Fruit fly (Drosophila melanogaster) whole organism, embryonic: ENCODE results near the gene BORCS6.

ENCODE experiments used
- CG10321 ChIP-seq: fragments of 200-800 bp; sonication (Bioruptor generic); IDR thresholded peaks from 2 replicates; pipeline ENCODE4 v1.3.6; 2022; ENCODE audit warnings: missing biosample characterization, missing genetic modification characterization
- CG11398 ChIP-seq: fragments of 200-800 bp; sonication (Bioruptor generic); optimal IDR thresholded peaks from 2 replicates; lab custom pipeline; 2016; ENCODE audit warnings: missing biosample characterization, missing genetic modification characterization
- CG12299 ChIP-seq: fragments of 200-800 bp; sonication (Bioruptor generic); optimal IDR thresholded peaks from 2 replicates; lab custom pipeline; 2018; ENCODE audit warnings: missing biosample characterization, mild to moderate bottlenecking, missing genetic modification characterization
- CG12659 ChIP-seq: fragments of 200-800 bp; sonication (Bioruptor generic); optimal IDR thresholded peaks from 3 replicates; lab custom pipeline; 2017; ENCODE audit warnings: mild to moderate bottlenecking, missing biosample characterization, missing genetic modification reagents, missing genetic modification characterization
- CG13123 ChIP-seq: fragments of 200-800 bp; sonication (Bioruptor generic); optimal IDR thresholded peaks from 2 replicates; lab custom pipeline; 2016; ENCODE audit warnings: missing biosample characterization, missing genetic modification characterization
- CG14441 ChIP-seq: fragments of 200-800 bp; sonication (Bioruptor generic); IDR thresholded peaks from 2 replicates; pipeline ENCODE4 v1.3.6; 2022; ENCODE audit warnings: missing biosample characterization, missing genetic modification characterization
- CG14965 ChIP-seq: fragments of 200-800 bp; sonication (Bioruptor generic); optimal IDR thresholded peaks from 2 replicates; lab custom pipeline; 2016; ENCODE audit warnings: missing biosample characterization, missing genetic modification characterization, borderline replicate concordance
- CG1603 ChIP-seq: fragments of 200-800 bp; sonication (Bioruptor generic); optimal IDR thresholded peaks from 2 replicates; lab custom pipeline; 2019; ENCODE audit warnings: missing biosample characterization, mild to moderate bottlenecking, missing genetic modification characterization, moderate library complexity
- CG18011 ChIP-seq: fragments of 200-800 bp; sonication (Bioruptor generic); optimal IDR thresholded peaks from 2 replicates; lab custom pipeline; 2017; ENCODE audit warnings: missing biosample characterization, missing genetic modification characterization, mild to moderate bottlenecking, moderate library complexity, missing genotype
- CG3838 ChIP-seq: fragments of 200-800 bp; sonication (Bioruptor generic); optimal IDR thresholded peaks from 3 replicates; lab custom pipeline; 2016; ENCODE audit warnings: missing biosample characterization, missing genetic modification characterization
- CG5180 ChIP-seq: fragments of 200-800 bp; sonication (Bioruptor generic); optimal IDR thresholded peaks from 3 replicates; lab custom pipeline; 2017; ENCODE audit warnings: missing biosample characterization, missing genetic modification characterization, mild to moderate bottlenecking, moderate library complexity, missing genetic modification reagents
- CG9609 ChIP-seq: fragments of 200-800 bp; sonication (Bioruptor generic); optimal IDR thresholded peaks from 3 replicates; lab custom pipeline; 2016; ENCODE audit warnings: missing biosample characterization, missing genetic modification characterization
- CG9932 ChIP-seq: fragments of 200-800 bp; sonication (Bioruptor generic); IDR thresholded peaks from 2 replicates; pipeline ENCODE4 v1.3.6; 2022; ENCODE audit warnings: missing biosample characterization, missing genetic modification characterization
- Dek ChIP-seq: fragments of 200-800 bp; sonication (Bioruptor generic); optimal IDR thresholded peaks from 3 replicates; lab custom pipeline; 2019; ENCODE audit warnings: missing biosample characterization, mild to moderate bottlenecking, missing genetic modification characterization, moderate library complexity
- Dip2 ChIP-seq: fragments of 200-800 bp; sonication (Bioruptor generic); IDR thresholded peaks from 2 replicates; pipeline ENCODE4 v1.3.6; 2022; ENCODE audit warnings: missing biosample characterization, missing genetic modification characterization
- Doc2 ChIP-seq: fragments of 200-800 bp; sonication (Bioruptor generic); IDR thresholded peaks from 2 replicates; pipeline ENCODE4 v1.3.6; 2022; ENCODE audit warnings: missing biosample characterization, missing genetic modification characterization
- Dref ChIP-seq: fragments of 200-800 bp; sonication (Bioruptor generic); IDR thresholded peaks from 2 replicates; pipeline ENCODE4 v1.3.6; 2022; ENCODE audit warnings: missing biosample characterization, missing genetic modification characterization
- Fer2 ChIP-seq: fragments of 200-800 bp; sonication (Bioruptor generic); optimal IDR thresholded peaks from 2 replicates; lab custom pipeline; 2018; ENCODE audit warnings: missing biosample characterization, mild to moderate bottlenecking, missing genetic modification characterization, moderate library complexity
- Hmr ChIP-seq: fragments of 200-800 bp; sonication (Bioruptor generic); optimal IDR thresholded peaks from 3 replicates; lab custom pipeline; 2017; ENCODE audit warnings: mild to moderate bottlenecking, missing biosample characterization, missing genetic modification reagents, missing genetic modification characterization
- Hmx ChIP-seq: fragments of 200-800 bp; sonication (Bioruptor generic); optimal IDR thresholded peaks from 2 replicates; lab custom pipeline; 2016; ENCODE audit warnings: missing biosample characterization, missing genetic modification characterization
- Hr51 ChIP-seq, 2 experiments: fragments of 200-800 bp; sonication (Bioruptor generic); optimal IDR thresholded peaks; 2 replicates in 1 of 2; 3 replicates in 1 of 2; lab custom pipeline; 2016 to 2018; ENCODE audit warnings: missing biosample characterization in 2 of 2, missing genetic modification characterization in 2 of 2, mild to moderate bottlenecking in 1 of 2, moderate library complexity in 1 of 2
- Hr78 ChIP-seq, 2 experiments: fragments of 200-800 bp in 1 of 2; fragments of >200 bp in 1 of 2; sonication (Bioruptor generic) in 1 of 2; optimal IDR thresholded peaks; 2 replicates each; lab custom pipeline; 2017 to 2019; ENCODE audit warnings: missing biosample characterization in 2 of 2, missing genetic modification characterization in 2 of 2, mild to moderate bottlenecking in 1 of 2, moderate library complexity in 1 of 2
- Jarid2 ChIP-seq: fragments of 200-800 bp; sonication (Bioruptor generic); optimal IDR thresholded peaks from 3 replicates; lab custom pipeline; 2017; ENCODE audit warnings: mild to moderate bottlenecking, missing biosample characterization, missing genetic modification reagents, missing genetic modification characterization
- MTF-1 ChIP-seq: fragments of 200-800 bp; sonication (Bioruptor generic); optimal IDR thresholded peaks from 2 replicates; lab custom pipeline; 2018; ENCODE audit warnings: missing biosample characterization, mild to moderate bottlenecking, missing genetic modification characterization, borderline replicate concordance
- Myb ChIP-seq: fragments of 200-800 bp; sonication (Bioruptor generic); optimal IDR thresholded peaks from 2 replicates; lab custom pipeline; 2016; ENCODE audit warnings: missing biosample characterization, missing genetic modification characterization
- NK7.1 ChIP-seq: fragments of 200-800 bp; sonication (Bioruptor generic); optimal IDR thresholded peaks from 3 replicates; lab custom pipeline; 2016; ENCODE audit warnings: missing biosample characterization, missing genetic modification characterization
- Nf-YB ChIP-seq: fragments of 200-800 bp; sonication (Bioruptor generic); optimal IDR thresholded peaks from 3 replicates; lab custom pipeline; 2019; ENCODE audit warnings: missing biosample characterization, mild to moderate bottlenecking, missing genetic modification characterization, moderate library complexity
- Oli ChIP-seq: fragments of 200-800 bp; sonication (Bioruptor generic); optimal IDR thresholded peaks from 2 replicates; lab custom pipeline; 2018; ENCODE audit warnings: missing biosample characterization, mild to moderate bottlenecking, missing genetic modification characterization, moderate library complexity
- Side ChIP-seq: fragments of 200-800 bp; sonication (Bioruptor generic); optimal IDR thresholded peaks from 2 replicates; lab custom pipeline; 2016; ENCODE audit warnings: missing biosample characterization, missing genetic modification characterization
- Tbp ChIP-seq: fragments of >200 bp; optimal IDR thresholded peaks from 2 replicates; lab custom pipeline; 2018; ENCODE audit warnings: missing biosample characterization, missing genetic modification characterization
- az2 ChIP-seq: fragments of 200-800 bp; sonication (Bioruptor generic); optimal IDR thresholded peaks from 3 replicates; lab custom pipeline; 2016; ENCODE audit warnings: missing biosample characterization, missing genetic modification characterization
- bowl ChIP-seq: fragments of 200-800 bp; sonication (Bioruptor generic); IDR thresholded peaks from 2 replicates; pipeline ENCODE4 v1.3.6; 2022; ENCODE audit warnings: missing biosample characterization, missing genetic modification characterization
- dimm ChIP-seq: fragments of 200-800 bp; sonication (Bioruptor generic); IDR thresholded peaks from 2 replicates; pipeline ENCODE4 v1.3.6; 2022; ENCODE audit warnings: missing biosample characterization, missing genetic modification characterization
- esg ChIP-seq: fragments of 200-800 bp; sonication (Bioruptor generic); conservative IDR thresholded peaks from 2 replicates; pipeline ENCODE4 v1.3.6; 2022; ENCODE audit warnings: missing biosample characterization, missing genetic modification characterization
- ewg ChIP-seq: fragments of 200-800 bp; sonication (Bioruptor generic); optimal IDR thresholded peaks from 3 replicates; lab custom pipeline; 2017; ENCODE audit warnings: mild to moderate bottlenecking, missing biosample characterization, missing genetic modification reagents, missing genetic modification characterization
- gce ChIP-seq: fragments of 200-800 bp; sonication (Bioruptor generic); IDR thresholded peaks from 3 replicates; pipeline ENCODE4 v1.3.6; 2022; ENCODE audit warnings: missing biosample characterization, missing genetic modification characterization
- gem ChIP-seq: fragments of 200-800 bp; sonication (Bioruptor generic); optimal IDR thresholded peaks from 2 replicates; lab custom pipeline; 2019; ENCODE audit warnings: missing biosample characterization, mild to moderate bottlenecking, missing genetic modification characterization, moderate library complexity
- gt ChIP-seq: fragments of 200-800 bp; sonication (Bioruptor generic); IDR thresholded peaks from 2 replicates; pipeline ENCODE4 v1.3.6; 2022; ENCODE audit warnings: missing biosample characterization, missing genetic modification characterization
- jing ChIP-seq: fragments of 200-800 bp; sonication (Bioruptor generic); optimal IDR thresholded peaks from 2 replicates; lab custom pipeline; 2018; ENCODE audit warnings: missing biosample characterization, mild to moderate bottlenecking, missing genetic modification characterization
- knrl ChIP-seq: fragments of 200-800 bp; sonication (Bioruptor generic); IDR thresholded peaks from 3 replicates; pipeline ENCODE4 v1.3.6; 2022; ENCODE audit warnings: missing biosample characterization, missing genetic modification characterization; ENCODE audit not compliant: partially characterized antibody
- mirr ChIP-seq: fragments of 200-800 bp; sonication (Bioruptor generic); optimal IDR thresholded peaks from 3 replicates; lab custom pipeline; 2018; ENCODE audit warnings: missing biosample characterization, mild to moderate bottlenecking, missing genetic modification characterization
- mld ChIP-seq: fragments of 200-800 bp; sonication (Bioruptor generic); IDR thresholded peaks from 3 replicates; pipeline ENCODE4 v1.3.6; 2022; ENCODE audit warnings: missing biosample characterization, missing genetic modification characterization; ENCODE audit not compliant: partially characterized antibody
- nerfin-2 ChIP-seq: fragments of 200-800 bp; sonication (Bioruptor generic); IDR thresholded peaks from 2 replicates; pipeline ENCODE4 v1.3.6; 2022; ENCODE audit warnings: missing biosample characterization, missing genetic modification characterization; ENCODE audit not compliant: partially characterized antibody
- otp ChIP-seq: fragments of 200-800 bp; sonication (Bioruptor generic); IDR thresholded peaks from 3 replicates; pipeline ENCODE4, ENCODE4 v1.3.6; 2022; ENCODE audit warnings: missing biosample characterization, missing genetic modification characterization
- phol ChIP-seq: fragments of 200-800 bp; sonication (Bioruptor generic); optimal IDR thresholded peaks from 3 replicates; lab custom pipeline; 2018; ENCODE audit warnings: missing biosample characterization, mild to moderate bottlenecking, missing genetic modification characterization, moderate library complexity
- rib ChIP-seq: fragments of 200-800 bp; sonication (Bioruptor generic); IDR thresholded peaks from 2 replicates; pipeline ENCODE4 v1.3.6; 2022; ENCODE audit warnings: missing biosample characterization, missing genetic modification characterization
- shn ChIP-seq: fragments of 200-800 bp; sonication (Bioruptor generic); optimal IDR thresholded peaks from 3 replicates; lab custom pipeline; 2016; ENCODE audit warnings: missing biosample characterization, missing genetic modification characterization
- sima ChIP-seq: fragments of 200-800 bp; sonication (Bioruptor generic); optimal IDR thresholded peaks from 2 replicates; lab custom pipeline; 2016; ENCODE audit warnings: missing biosample characterization, missing genetic modification characterization
- trh ChIP-seq: fragments of 200-800 bp; sonication (Bioruptor generic); optimal IDR thresholded peaks from 2 replicates; lab custom pipeline; 2016; ENCODE audit warnings: missing biosample characterization, missing genetic modification characterization
- yki ChIP-seq: fragments of >200 bp; optimal IDR thresholded peaks from 3 replicates; lab custom pipeline; 2018
- zf30C ChIP-seq: fragments of 200-800 bp; sonication (Bioruptor generic); optimal IDR thresholded peaks from 3 replicates; lab custom pipeline; 2018; ENCODE audit warnings: missing biosample characterization, mild to moderate bottlenecking, missing genetic modification characterization

The BORCS6 gene

DNA sequence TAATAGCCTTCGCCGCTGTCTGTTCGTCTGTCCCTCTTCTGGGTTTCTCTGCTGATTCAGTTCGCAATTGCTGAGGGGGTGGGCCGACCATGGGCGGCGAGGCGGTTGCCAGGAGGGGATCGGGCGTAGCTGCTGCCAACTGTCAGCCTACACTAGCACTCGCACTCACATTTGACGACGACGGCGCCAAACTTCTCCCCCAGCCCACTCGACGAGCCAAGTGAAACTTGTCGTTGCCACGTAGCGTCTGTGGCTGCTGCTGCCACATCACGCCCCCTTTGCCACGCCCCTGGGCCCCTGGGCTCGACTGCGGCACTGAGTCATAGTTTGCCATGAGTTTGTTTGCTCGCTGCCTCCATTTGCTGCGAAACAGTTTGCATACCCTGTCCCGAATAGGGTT is 16.6 kb downstream of the BORCS6 start (continued):
- TF ChIP-seq CG11398: peak; percentile 23
- TF ChIP-seq esg (GFP tag; lab: Robert Waterston, UW): peak; percentile 63
- TF ChIP-seq CG5180 (GFP tag; lab: Kevin White, UChicago): no peak
- TF ChIP-seq Side (GFP tag; lab: Kevin White, UChicago): no peak
- peak; percentile 85 for TF ChIP-seq CG9932 (GFP tag; lab: Robert Waterston, UW)
- TF ChIP-seq gt (GFP tag; lab: Robert Waterston, UW): no peak
- peak; percentile 43; the same call in 1 of the 2 replicates for TF ChIP-seq bowl
- no peak for TF ChIP-seq CG3838
- TF ChIP-seq az2 (GFP tag; lab: Kevin White, UChicago): peak; percentile 4
- no peak for TF ChIP-seq ewg
- peak; percentile 40 for TF ChIP-seq CG9609
- no peak for TF ChIP-seq CG14965
- TF ChIP-seq CG12299 (tag; lab: Kevin White, UChicago): no peak
- TF ChIP-seq rib (GFP tag; lab: Robert Waterston, UW): 0 out of 2 replicates have a peak, but pooled peaks have one; percentile 44
- no peak for TF ChIP-seq jing (GFP tag; lab: Kevin White, UChicago)
- no peak for TF ChIP-seq Tbp
- TF ChIP-seq gce (GFP tag; lab: Robert Waterston, UW): no peak; the same call in 2 of the 3 replicates
- TF ChIP-seq Oli (tag; lab: Kevin White, UChicago): peak; percentile 46
- no peak for TF ChIP-seq yki (lab: Kevin White, UChicago)
- no peak for TF ChIP-seq NK7.1 (GFP tag; lab: Kevin White, UChicago)
- TF ChIP-seq CG13123 (GFP tag; lab: Kevin White, UChicago): no peak
- no peak for TF ChIP-seq mld
- TF ChIP-seq Jarid2 (GFP tag; lab: Kevin White, UChicago): no peak
- TF ChIP-seq Fer2: peak; percentile 7
- TF ChIP-seq gem (tag; lab: Kevin White, UChicago): peak; percentile 54
- TF ChIP-seq CG14441 (GFP tag; lab: Robert Waterston, UW): peak; percentile 71
- no peak for TF ChIP-seq trh (GFP tag; lab: Kevin White, UChicago)
- peak; percentile 4 to 59 for TF ChIP-seq Hr51 (GFP tag; optimal IDR thresholded peaks at IDR 0.05; lab: Kevin White, UChicago)
- TF ChIP-seq Hmx (GFP tag; lab: Kevin White, UChicago): no peak
- no peak for TF ChIP-seq knrl (GFP tag; lab: Robert Waterston, UW)
- TF ChIP-seq Dek (tag; lab: Kevin White, UChicago): peak; percentile 26
- no peak for TF ChIP-seq mirr (GFP tag; lab: Kevin White, UChicago)
- TF ChIP-seq sima: no peak
- no peak for TF ChIP-seq Myb (GFP tag; lab: Kevin White, UChicago)
- TF ChIP-seq CG12659 (GFP tag; lab: Kevin White, UChicago): peak; percentile 39
- TF ChIP-seq Dip2: no peak
- TF ChIP-seq Hr78 (GFP tag; optimal IDR thresholded peaks at IDR 0.05; lab: Kevin White, UChicago): no peak
- no peak for TF ChIP-seq CG10321 (GFP tag; lab: Robert Waterston, UW)
- TF ChIP-seq Doc2 (GFP tag; lab: Robert Waterston, UW): no peak
- peak; percentile 54 for TF ChIP-seq CG1603 (tag; lab: Kevin White, UChicago)
- 0 out of 3 replicates have a peak, but pooled peaks have one; percentile 41 for TF ChIP-seq otp (GFP tag; lab: Robert Waterston, UW)
- no peak for TF ChIP-seq zf30C
- TF ChIP-seq Dref (GFP tag; lab: Robert Waterston, UW): no peak
- peak; percentile 10 for TF ChIP-seq CG18011 (GFP tag; lab: Kevin White, UChicago)
- 0 out of 2 replicates have a peak, but pooled peaks have one; percentile 16 for TF ChIP-seq dimm (GFP tag; lab: Robert Waterston, UW)
- TF ChIP-seq nerfin-2 (GFP tag; lab: Robert Waterston, UW): no peak
- TF ChIP-seq Nf-YB (GFP tag; lab: Kevin White, UChicago): no peak
- peak; percentile 73 for TF ChIP-seq Hmr (GFP tag; lab: Kevin White, UChicago)
- TF ChIP-seq phol: no peak
- no peak for TF ChIP-seq MTF-1 (GFP tag; lab: Kevin White, UChicago)
- TF ChIP-seq shn: peak; percentile 54
